Worm (Caenorhabditis elegans) whole organism, young adult: ENCODE measurements around the gene K11D12.13.

Source experiments
- B0019.2 ChIP-seq: fragments of 200-800 bp; sonication (Bioruptor generic); conservative IDR thresholded peaks from 2 replicates; pipeline ENCODE4 v1.3.6; 2022; ENCODE audit warnings: missing genetic modification reagents, missing genetic modification characterization, missing compliant biosample characterization
- B0261.1 ChIP-seq: sonication (generic microtip); optimal IDR thresholded peaks from 2 replicates; lab custom pipeline; 2016; ENCODE audit warnings: mild to moderate bottlenecking, missing genetic modification characterization, moderate library complexity, missing compliant biosample characterization
- D2030.7 ChIP-seq: fragments of 200-800 bp; sonication (Bioruptor generic); IDR thresholded peaks from 2 replicates; pipeline ENCODE4 v1.3.6; 2022; ENCODE audit warnings: missing genetic modification reagents, missing genetic modification characterization, missing compliant biosample characterization
- F33H1.4 ChIP-seq: fragments of 200-800 bp; sonication (Bioruptor generic); IDR thresholded peaks from 2 replicates; pipeline ENCODE4 v1.3.6; 2022; ENCODE audit warnings: missing genetic modification reagents, missing genetic modification characterization, missing compliant biosample characterization
- F37B4.10 ChIP-seq: fragments of 200-800 bp; sonication (Bioruptor generic); IDR thresholded peaks from 2 replicates; pipeline ENCODE4 v1.3.6; 2022; ENCODE audit warnings: missing genetic modification characterization, missing compliant biosample characterization
- F55B11.4 ChIP-seq: sonication (generic microtip); optimal IDR thresholded peaks from 2 replicates; lab custom pipeline; 2016; ENCODE audit warnings: missing compliant biosample characterization, missing genetic modification characterization, borderline replicate concordance; ENCODE audit not compliant: insufficient read depth
- Y79H2A.3 ChIP-seq: fragments of 200-800 bp; sonication (Bioruptor generic); conservative IDR thresholded peaks from 2 replicates; pipeline ENCODE4 v1.3.6; 2022; ENCODE audit warnings: missing genetic modification reagents, missing genetic modification characterization, missing compliant biosample characterization
- Y95B8A.8 ChIP-seq: fragments of 200-800 bp; sonication (Bioruptor generic); IDR thresholded peaks from 2 replicates; pipeline ENCODE4 v1.3.6; 2022; ENCODE audit warnings: missing genetic modification reagents, missing genetic modification characterization, missing compliant biosample characterization
- aptf-2 ChIP-seq: fragments of 200-800 bp; sonication (Bioruptor generic); conservative IDR thresholded peaks from 2 replicates; pipeline ENCODE4 v1.3.6; 2022; ENCODE audit warnings: missing genetic modification reagents, missing genetic modification characterization, missing compliant biosample characterization
- atf-7 ChIP-seq: sonication (generic microtip); optimal IDR thresholded peaks from 2 replicates; lab custom pipeline; 2017; ENCODE audit warnings: mild to moderate bottlenecking, missing genetic modification characterization, missing compliant biosample characterization
- athp-1 ChIP-seq: sonication (generic microtip); optimal IDR thresholded peaks from 2 replicates; lab custom pipeline; 2017; ENCODE audit warnings: mild to moderate bottlenecking, missing genetic modification characterization, missing compliant biosample characterization
- attf-6 ChIP-seq: fragments of 200-800 bp; sonication (Bioruptor generic); IDR thresholded peaks from 2 replicates; pipeline ENCODE4 v1.3.6; 2022; ENCODE audit warnings: missing genetic modification reagents, missing genetic modification characterization, missing compliant biosample characterization
- bed-1 ChIP-seq: fragments of 200-800 bp; sonication (Bioruptor generic); IDR thresholded peaks from 2 replicates; pipeline ENCODE4 v1.3.6; 2022; ENCODE audit warnings: missing genetic modification reagents, missing genetic modification characterization, missing compliant biosample characterization
- cebp-1 ChIP-seq, 2 experiments: fragments of 200-800 bp in 1 of 2; sonication (Bioruptor generic) in 1 of 2; sonication (generic microtip) in 1 of 2; IDR thresholded peaks in 1 of 2; optimal IDR thresholded peaks in 1 of 2; 2 replicates each; pipeline versions ENCODE4 v1.3.6 to Lab custom; 2017 to 2022; ENCODE audit warnings: missing compliant biosample characterization in 2 of 2, missing genetic modification characterization in 2 of 2, mild to moderate bottlenecking in 1 of 2, missing genetic modification reagents in 1 of 2, moderate library complexity in 1 of 2
- cebp-2 ChIP-seq: fragments of 200-800 bp; sonication (Bioruptor generic); IDR thresholded peaks from 2 replicates; pipeline ENCODE4 v1.3.6; 2022; ENCODE audit warnings: missing genetic modification characterization, missing compliant biosample characterization
- ceh-100 ChIP-seq: fragments of 200-800 bp; sonication (Bioruptor generic); IDR thresholded peaks from 2 replicates; pipeline ENCODE4 v1.3.6; 2022; ENCODE audit warnings: missing genetic modification reagents, missing genetic modification characterization, missing compliant biosample characterization
- ceh-27 ChIP-seq: fragments of 200-800 bp; sonication (Bioruptor generic); optimal IDR thresholded peaks from 2 replicates; lab custom pipeline; 2018; ENCODE audit warnings: mild to moderate bottlenecking, missing genetic modification characterization, moderate library complexity, missing compliant biosample characterization
- ceh-91 ChIP-seq: fragments of 200-800 bp; sonication (Bioruptor generic); IDR thresholded peaks from 2 replicates; pipeline ENCODE4 v1.3.6; 2022; ENCODE audit warnings: missing genetic modification reagents, missing genetic modification characterization, missing compliant biosample characterization
- chd-7 ChIP-seq: sonication (generic microtip); optimal IDR thresholded peaks from 2 replicates; lab custom pipeline; 2016; ENCODE audit warnings: mild to moderate bottlenecking, missing genetic modification characterization, moderate library complexity, missing compliant biosample characterization
- die-1 ChIP-seq: sonication (generic microtip); optimal IDR thresholded peaks from 2 replicates; lab custom pipeline; 2016; ENCODE audit warnings: missing genotype, mild to moderate bottlenecking, missing genetic modification characterization, missing compliant biosample characterization
- dox-1 ChIP-seq: fragments of 200-800 bp; sonication (Bioruptor generic); IDR thresholded peaks from 2 replicates; pipeline ENCODE4 v1.3.6; 2022; ENCODE audit warnings: missing genetic modification reagents, missing genetic modification characterization, missing compliant biosample characterization
- ekl-4 ChIP-seq: fragments of 200-800 bp; sonication (Bioruptor generic); IDR thresholded peaks from 2 replicates; pipeline ENCODE4 v1.3.6; 2022; ENCODE audit warnings: missing genetic modification reagents, missing genetic modification characterization, missing compliant biosample characterization
- hlh-12 ChIP-seq: sonication (generic microtip); optimal IDR thresholded peaks from 2 replicates; lab custom pipeline; 2016; ENCODE audit warnings: missing genetic modification characterization, missing compliant biosample characterization
- lag-1 ChIP-seq: fragments of 200-800 bp; sonication (Bioruptor generic); IDR thresholded peaks from 2 replicates; pipeline ENCODE4 v1.3.6; 2022; ENCODE audit warnings: missing genetic modification reagents, missing genetic modification characterization, missing compliant biosample characterization
- let-526 ChIP-seq: fragments of 200-800 bp; sonication (Bioruptor generic); IDR thresholded peaks from 2 replicates; pipeline ENCODE4 v1.3.6; 2022; ENCODE audit warnings: missing genetic modification reagents, missing genetic modification characterization, missing compliant biosample characterization
- lin-26 ChIP-seq: fragments of 200-800 bp; sonication (Bioruptor generic); IDR thresholded peaks from 2 replicates; pipeline ENCODE4 v1.3.6; 2022; ENCODE audit warnings: missing genetic modification reagents, missing genetic modification characterization, missing compliant biosample characterization
- lin-35 ChIP-seq, 3 experiments: fragments of 150-350 bp in 2 of 3; sonication (generic microtip) in 1 of 3; optimal IDR thresholded peaks; 2 replicates each; lab custom pipeline; 2014 to 2018; ENCODE audit warnings: missing biosample characterization in 3 of 3, missing genetic modification characterization in 3 of 3, missing genetic modification reagents in 3 of 3
- lin-40 ChIP-seq: sonication (generic microtip); optimal IDR thresholded peaks from 2 replicates; lab custom pipeline; 2016; ENCODE audit warnings: missing genetic modification characterization, mild to moderate bottlenecking, missing compliant biosample characterization, missing genotype, missing genetic modification reagents
- lir-1 ChIP-seq: fragments of 200-800 bp; sonication (Bioruptor generic); conservative IDR thresholded peaks from 2 replicates; pipeline ENCODE4 v1.3.6; 2022; ENCODE audit warnings: missing genetic modification reagents, missing genetic modification characterization, missing compliant biosample characterization
- madf-3 ChIP-seq: fragments of 200-800 bp; sonication (Bioruptor generic); IDR thresholded peaks from 2 replicates; pipeline ENCODE4 v1.3.6; 2022; ENCODE audit warnings: missing genetic modification reagents, missing genetic modification characterization, missing compliant biosample characterization
- mcd-1 ChIP-seq: fragments of 200-800 bp; sonication (Bioruptor generic); IDR thresholded peaks from 2 replicates; pipeline ENCODE4 v1.3.6; 2022; ENCODE audit warnings: missing genetic modification reagents, missing genetic modification characterization, missing compliant biosample characterization
- mel-28 ChIP-seq: sonication (generic microtip); optimal IDR thresholded peaks from 2 replicates; lab custom pipeline; 2016; ENCODE audit warnings: borderline replicate concordance, mild to moderate bottlenecking, missing genetic modification characterization, missing compliant biosample characterization
- nfya-2 ChIP-seq: fragments of 200-800 bp; sonication (Bioruptor generic); IDR thresholded peaks from 2 replicates; pipeline ENCODE4 v1.3.6; 2022; ENCODE audit warnings: missing genetic modification reagents, missing genetic modification characterization, missing compliant biosample characterization
- nhr-80 ChIP-seq: sonication (generic microtip); optimal IDR thresholded peaks from 2 replicates; lab custom pipeline; 2016; ENCODE audit warnings: missing genetic modification characterization, missing compliant biosample characterization
- rec-8 ChIP-seq, 2 experiments: sonication (generic microtip); optimal IDR thresholded peaks; 2 replicates each; lab custom pipeline; 2016; ENCODE audit warnings: mild to moderate bottlenecking in 2 of 2, missing genetic modification characterization in 2 of 2, missing genetic modification reagents in 2 of 2, missing genotype in 2 of 2, missing biosample characterization in 1 of 2, missing compliant biosample characterization in 1 of 2, moderate library complexity in 1 of 2
- repo-1 ChIP-seq: sonication (generic microtip); optimal IDR thresholded peaks from 2 replicates; lab custom pipeline; 2017; ENCODE audit warnings: mild to moderate bottlenecking, missing genetic modification characterization, missing compliant biosample characterization
- sdz-38 ChIP-seq: sonication (generic microtip); optimal IDR thresholded peaks from 2 replicates; lab custom pipeline; 2016; ENCODE audit warnings: missing genotype, missing genetic modification characterization, missing compliant biosample characterization
- snpc-4 ChIP-seq, 5 experiments: fragments of 150-350 bp in 1 of 5; sonication (generic microtip) in 4 of 5; optimal IDR thresholded peaks; 2 replicates each; lab custom pipeline; 2014 to 2018; ENCODE audit warnings: missing genetic modification characterization in 5 of 5, missing biosample characterization in 3 of 5, antibody characterized with exemption in 2 of 5, mild to moderate bottlenecking in 2 of 5, missing compliant biosample characterization in 2 of 5, missing genotype in 2 of 5, moderate library complexity in 2 of 5, missing genetic modification reagents in 1 of 5
- somi-1 ChIP-seq: fragments of 200-800 bp; sonication (Bioruptor generic); optimal IDR thresholded peaks from 2 replicates; lab custom pipeline; 2018; ENCODE audit warnings: mild to moderate bottlenecking, missing genetic modification characterization, missing compliant biosample characterization
- sptf-2 ChIP-seq: fragments of 200-800 bp; sonication (Bioruptor generic); optimal IDR thresholded peaks from 2 replicates; lab custom pipeline; 2018; ENCODE audit warnings: mild to moderate bottlenecking, missing genetic modification characterization, missing compliant biosample characterization
- unc-62 ChIP-seq: fragments of 150-350 bp; optimal IDR thresholded peaks from 2 replicates; lab custom pipeline; 2014; ENCODE audit warnings: missing biosample characterization, missing genetic modification reagents, missing genetic modification characterization
- ztf-26 ChIP-seq: sonication (generic microtip); optimal IDR thresholded peaks from 2 replicates; lab custom pipeline; 2017; ENCODE audit warnings: missing genetic modification characterization, missing compliant biosample characterization
- ztf-3 ChIP-seq: fragments of 200-800 bp; sonication (Bioruptor generic); optimal IDR thresholded peaks from 2 replicates; lab custom pipeline; 2018; ENCODE audit warnings: mild to moderate bottlenecking, missing genetic modification characterization, missing compliant biosample characterization
- ztf-6 ChIP-seq: fragments of 200-800 bp; sonication (Bioruptor generic); IDR thresholded peaks from 2 replicates; pipeline ENCODE4 v1.3.6; 2022; ENCODE audit warnings: missing genetic modification reagents, missing genetic modification characterization, missing compliant biosample characterization

Gene K11D12.13

DNA sequence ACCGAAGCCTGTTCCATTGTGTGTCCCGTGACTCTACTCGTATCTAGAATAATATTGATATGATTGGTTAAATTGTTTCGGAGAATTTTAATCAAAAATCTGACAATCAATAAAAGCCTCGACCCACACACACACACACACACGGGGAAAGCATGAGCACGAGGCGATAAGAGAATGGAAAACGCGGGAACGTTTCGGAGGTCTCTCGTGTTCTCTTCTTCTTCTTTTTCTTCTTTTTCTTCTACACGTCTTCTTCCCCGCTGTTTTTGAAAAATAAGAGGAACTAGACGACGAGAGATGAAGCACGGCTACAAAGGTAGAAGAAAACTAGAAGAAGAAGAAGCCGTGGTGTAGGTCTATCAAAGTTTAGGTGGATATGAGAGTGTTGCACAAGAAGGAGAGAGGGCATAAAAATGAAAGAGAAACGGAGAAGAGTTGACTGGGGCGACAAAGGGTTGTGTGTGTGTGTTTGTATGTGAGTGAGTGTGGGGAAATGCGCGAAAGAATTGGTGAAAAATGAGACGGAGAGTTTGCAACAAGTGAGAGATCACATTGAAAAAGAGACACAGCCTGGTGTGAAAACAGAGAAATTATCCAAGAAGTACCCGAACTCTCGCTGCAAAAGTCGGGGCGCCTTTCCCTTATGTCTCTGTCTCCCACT is 31.7 kb downstream of the K11D12.13 start, which contains the start of gene mlk-1 (continued):
- TF ChIP-seq mcd-1 (GFP tag; lab: Robert Waterston, UW) (0 out of 2 replicates have a peak, but pooled peaks have one; percentile 29), let-526 (GFP tag; lab: Robert Waterston, UW) (no peak), ztf-26 (tag; lab: Kevin White, UChicago) (peak; percentile 33), lin-40 (tag; lab: Kevin White, UChicago) (peak; percentile 71), lin-35 (GFP tag; optimal IDR thresholded peaks at IDR 0.05; lab: Kevin White, UChicago) (peak in 1 of 3 experiments; percentile 24)

DNA sequence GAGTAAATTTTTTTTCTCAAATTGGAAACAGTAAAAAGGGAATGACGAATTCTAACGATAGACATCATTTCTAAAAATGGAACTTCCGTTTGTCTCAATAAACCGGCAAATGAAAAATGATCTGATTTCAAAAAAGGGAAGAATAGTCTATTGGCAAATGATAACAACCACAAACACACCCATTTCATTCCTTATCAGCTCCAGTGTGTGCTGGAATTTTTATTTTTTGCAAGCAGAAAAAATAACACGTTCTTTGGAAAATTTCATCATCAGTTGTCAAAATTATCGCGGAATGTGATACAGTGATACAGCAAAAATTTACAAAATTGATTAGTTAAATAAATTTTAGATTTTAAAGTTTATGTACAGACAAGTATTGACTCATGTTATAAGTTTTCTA is 34.2 kb downstream of the K11D12.13 start:
- TF ChIP-seq ztf-3 (GFP tag; lab: Kevin White, UChicago): no peak
- TF ChIP-seq cebp-1 (GFP tag; IDR thresholded peaks at IDR 0.05; lab: Robert Waterston, UW): peak; percentile 48; the same call in 1 of the 2 replicates
- TF ChIP-seq cebp-1 (tag; optimal IDR thresholded peaks at IDR 0.05; lab: Kevin White, UChicago): peak; percentile 74
- TF ChIP-seq ceh-27: no peak
- TF ChIP-seq F37B4.10 (GFP tag; lab: Robert Waterston, UW): no peak
- TF ChIP-seq ceh-100 (GFP tag; lab: Robert Waterston, UW): no peak
- TF ChIP-seq rec-8 (tag; optimal IDR thresholded peaks at IDR 0.05; lab: Kevin White, UChicago): no peak
- TF ChIP-seq sptf-2: no peak
- no peak for TF ChIP-seq let-526 (GFP tag; lab: Robert Waterston, UW)
- TF ChIP-seq lag-1: no peak
- no peak for TF ChIP-seq mel-28 (tag; lab: Kevin White, UChicago)
- TF ChIP-seq ekl-4: no peak
- no peak for TF ChIP-seq madf-3 (GFP tag; lab: Robert Waterston, UW)
- TF ChIP-seq nhr-80: peak; percentile 87
- no peak for TF ChIP-seq B0019.2
- TF ChIP-seq unc-62 (GFP tag; lab: Kevin White, UChicago): peak; percentile 67

ce11 chrV:5069440-5069839 is 36.2 kb downstream of the K11D12.13 start, which contains the start of gene Y58A7A.1:
Gene Y58A7A.1, minus strand, starts transcription at chrV:5069540.
- no peak for TF ChIP-seq somi-1 (GFP tag; lab: Kevin White, UChicago)
- no peak for TF ChIP-seq atf-7
- no peak for TF ChIP-seq ceh-91 (GFP tag; lab: Robert Waterston, UW)
- no peak for TF ChIP-seq cebp-1 (GFP tag; IDR thresholded peaks at IDR 0.05; lab: Robert Waterston, UW)
- TF ChIP-seq cebp-1 (tag; optimal IDR thresholded peaks at IDR 0.05; lab: Kevin White, UChicago): no peak
- TF ChIP-seq Y95B8A.8: no peak
- TF ChIP-seq D2030.7: no peak
- TF ChIP-seq F55B11.4 (tag; lab: Kevin White, UChicago): no peak
- no peak for TF ChIP-seq sdz-38 (tag; lab: Kevin White, UChicago)
- no peak for TF ChIP-seq cebp-2 (GFP tag; lab: Robert Waterston, UW)
- TF ChIP-seq repo-1 (tag; lab: Kevin White, UChicago): no peak
- no peak for TF ChIP-seq chd-7
- no peak for TF ChIP-seq F33H1.4
- TF ChIP-seq attf-6 (GFP tag; lab: Robert Waterston, UW): no peak
- TF ChIP-seq nfya-2: no peak

ce11 chrV:5072082-5072481 is 38.9 kb downstream of the K11D12.13 start, which contains the start of gene Y58A7A.2:
Gene Y58A7A.2, minus strand, starts transcription at chrV:5072182.
- TF ChIP-seq hlh-12 (tag; lab: Kevin White, UChicago) (no peak), B0261.1 (tag; lab: Kevin White, UChicago) (no peak), lin-26 (no peak), nfya-2 (no peak), ztf-6 (no peak), bed-1 (GFP tag; lab: Robert Waterston, UW) (no peak), athp-1 (no peak), snpc-4 (GFP tag; optimal IDR thresholded peaks at IDR 0.05; lab: Kevin White, UChicago) (no peak), snpc-4 (tag; optimal IDR thresholded peaks at IDR 0.05; lab: Kevin White, UChicago) (no peak), Y79H2A.3 (GFP tag; lab: Robert Waterston, UW) (no peak), dox-1 (GFP tag; lab: Robert Waterston, UW) (no peak), die-1 (tag; lab: Kevin White, UChicago) (no peak), aptf-2 (GFP tag; lab: Robert Waterston, UW) (no peak), lir-1 (GFP tag; lab: Robert Waterston, UW) (no peak)
